Worm (Caenorhabditis elegans): Measurements from ENCODE around the gene K12H4.6.
A peak's percentile ranks its signal among the peaks of the same experiment; 100 is the strongest.

K12H4.6 gene

DNA sequence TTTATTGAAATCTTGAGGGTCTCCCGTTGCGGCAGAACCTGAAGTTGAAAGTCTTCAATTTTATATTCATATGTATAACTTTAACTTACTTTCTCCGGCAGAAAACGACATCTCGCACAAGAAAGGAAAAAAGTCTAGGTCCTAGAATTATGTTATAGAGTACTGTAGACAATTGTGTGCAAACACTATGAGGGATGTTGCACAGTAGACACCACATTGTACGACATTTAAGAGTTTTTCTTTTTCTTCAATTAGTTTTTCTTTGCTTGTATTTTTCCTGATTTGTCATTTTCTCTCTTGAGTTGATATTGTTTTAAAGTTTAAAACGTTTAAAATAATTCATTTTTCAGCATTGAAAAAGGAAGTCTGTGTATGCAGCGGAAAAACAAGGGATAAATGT, 42.7 kb upstream of the K12H4.6 start, which contains the start of the genes K06H7.7 and grp-1 (continued):
- TF ChIP-seq sem-4 (tag; optimal IDR thresholded peaks at IDR 0.05) (no peak), nhr-25 (tag; optimal IDR thresholded peaks at IDR 0.05) (peak; percentile 46), lsy-2 (tag; optimal IDR thresholded peaks at IDR 0.05) (peak; percentile 96 to 99), mab-5 (tag; optimal IDR thresholded peaks at IDR 0.05) (no peak), elt-3 (tag; optimal IDR thresholded peaks at IDR 0.05) (no peak), sma-3 (GFP tag; optimal IDR thresholded peaks at IDR 0.05) (peak; percentile 37), nhr-10 (tag; optimal IDR thresholded peaks at IDR 0.05) (no peak), lin-39 (tag; optimal IDR thresholded peaks at IDR 0.05) (no peak), F13H6.1 (tag; optimal IDR thresholded peaks at IDR 0.05) (no peak)

DNA sequence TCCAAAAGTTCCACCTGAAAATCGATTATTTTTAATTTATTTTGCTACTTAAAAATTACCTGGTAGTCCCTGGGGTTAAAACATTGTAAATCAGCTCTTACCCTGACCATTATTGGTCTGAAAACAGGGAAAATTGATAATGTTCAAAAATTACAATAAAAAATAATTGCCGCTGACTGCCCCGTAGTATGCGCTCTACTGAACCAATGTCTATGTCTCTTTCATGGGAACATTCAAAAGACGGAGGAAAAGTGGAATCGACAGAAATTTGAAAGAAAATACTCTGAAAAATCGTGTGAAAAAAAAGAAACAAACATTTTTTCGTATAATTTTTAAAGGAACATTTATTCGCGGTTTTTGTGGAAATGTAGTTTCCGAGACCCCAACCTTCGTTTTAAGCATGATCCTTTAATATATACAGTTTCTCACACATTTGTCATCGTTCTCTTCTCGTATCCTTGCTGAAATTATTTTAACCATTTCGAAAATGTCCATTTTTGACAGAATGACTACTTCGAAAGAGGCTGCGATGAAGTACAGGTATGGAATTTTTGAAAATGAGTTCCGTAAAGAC, 37.6 kb upstream of the K12H4.6 start, which contains the start of the genes dcr-1 and apc-2:
dcr-1 (minus strand) TSS at position 117 of the 574 bp plus-strand sequence.
apc-2 (plus strand) TSS at position 465 of the 574 bp plus-strand sequence.
- TF ChIP-seq nhr-25 (tag; optimal IDR thresholded peaks at IDR 0.05) = no peak
- TF ChIP-seq ztf-4 (tag; optimal IDR thresholded peaks at IDR 0.05) = no peak
- no peak for TF ChIP-seq lin-13 (GFP tag; optimal IDR thresholded peaks at IDR 0.05)

DNA sequence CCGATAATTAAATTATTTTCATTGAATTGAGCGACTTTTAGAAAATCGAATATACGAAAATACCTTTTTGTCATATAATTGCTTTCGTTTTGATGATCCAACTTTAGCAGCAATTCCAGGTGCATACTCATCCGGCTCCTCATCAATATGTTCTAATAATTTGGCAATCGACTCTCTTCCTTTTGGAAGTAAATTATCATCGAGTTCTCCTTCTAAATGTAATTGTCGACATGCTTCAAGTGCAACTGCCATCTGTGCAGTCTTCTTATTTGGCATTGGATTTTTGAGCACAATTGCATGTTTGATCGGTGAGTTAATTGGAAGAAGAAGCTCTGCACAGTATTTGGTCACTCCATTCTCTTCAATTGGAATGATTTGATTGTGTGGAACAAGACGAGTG, 34.5 kb upstream of the K12H4.6 start:
- TF ChIP-seq lin-39 (tag; optimal IDR thresholded peaks at IDR 0.05) (no peak), sma-9 (GFP tag; optimal IDR thresholded peaks at IDR 0.05) (no peak), sma-9 (tag; optimal IDR thresholded peaks at IDR 0.05) (no peak), nhr-6 (tag; optimal IDR thresholded peaks at IDR 0.05) (no peak), nhr-237 (tag; optimal IDR thresholded peaks at IDR 0.05) (no peak), lin-11 (tag; optimal IDR thresholded peaks at IDR 0.05) (no peak), ztf-11 (tag; optimal IDR thresholded peaks at IDR 0.05) (no peak), egl-27 (tag; optimal IDR thresholded peaks at IDR 0.05) (no peak), ceh-16 (tag; optimal IDR thresholded peaks at IDR 0.05) (no peak), ztf-4 (tag; optimal IDR thresholded peaks at IDR 0.05) (no peak), nhr-10 (tag; optimal IDR thresholded peaks at IDR 0.05) (no peak), ztf-1 (GFP tag; conservative IDR thresholded peaks at IDR 0.05) (no peak), nhr-12 (tag; optimal IDR thresholded peaks at IDR 0.05) (no peak), sma-3 (GFP tag; optimal IDR thresholded peaks at IDR 0.05) (no peak), peb-1 (tag; optimal IDR thresholded peaks at IDR 0.05) (no peak), ZK546.5 (tag; optimal IDR thresholded peaks at IDR 0.05) (no peak), unc-39 (tag; optimal IDR thresholded peaks at IDR 0.05) (no peak), blmp-1 (tag; optimal IDR thresholded peaks at IDR 0.05; ENCODE audit: insufficient read depth) (no peak), aly-2 (tag; optimal IDR thresholded peaks at IDR 0.05) (no peak), alr-1 (tag; optimal IDR thresholded peaks at IDR 0.05) (no peak), sem-4 (tag; optimal IDR thresholded peaks at IDR 0.05) (no peak)

DNA sequence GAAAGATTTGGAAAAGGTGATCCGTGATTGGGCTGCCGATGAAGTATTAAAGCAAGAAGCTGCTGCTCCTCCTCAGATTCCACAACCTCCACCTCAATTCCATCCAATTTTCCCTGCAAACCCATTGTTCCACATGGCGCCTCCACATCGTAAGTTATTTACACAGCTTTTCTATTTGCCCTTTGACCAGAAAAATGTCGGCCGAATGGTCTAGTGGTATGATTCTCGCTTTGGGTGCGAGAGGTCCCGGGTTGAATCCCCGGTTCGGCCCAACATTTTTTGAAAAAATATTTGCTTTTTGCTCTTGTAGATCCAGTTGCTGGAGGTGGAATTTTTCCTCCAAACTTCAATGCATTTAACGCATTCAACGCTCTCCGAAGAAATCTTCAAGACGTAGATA, 26.5 kb upstream of the K12H4.6 start:
- TF ChIP-seq nhr-77 (tag; optimal IDR thresholded peaks at IDR 0.05) (no peak), nhr-129 (tag; optimal IDR thresholded peaks at IDR 0.05) (peak; percentile 6), snpc-4 (tag; optimal IDR thresholded peaks at IDR 0.05) (peak; percentile 38), blmp-1 (tag; optimal IDR thresholded peaks at IDR 0.05; ENCODE audit: insufficient read depth) (no peak)

DNA sequence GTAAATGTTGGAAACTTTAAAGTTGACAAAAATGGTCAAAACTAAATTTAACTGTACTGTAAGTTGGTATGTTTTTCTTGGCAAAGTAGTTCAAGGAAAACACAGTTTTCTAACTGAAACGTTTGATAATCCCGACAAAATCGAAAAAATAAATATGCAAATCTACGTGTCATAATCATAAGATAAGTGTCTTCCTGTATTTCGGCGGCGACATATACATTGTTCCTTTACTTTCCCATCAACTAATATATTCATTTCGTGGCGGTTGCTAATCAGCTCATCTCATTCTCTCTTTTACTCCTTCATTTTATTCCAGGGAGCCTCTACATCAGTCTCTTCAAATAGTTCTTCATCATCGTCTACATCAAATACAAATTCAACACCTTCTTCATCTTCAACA, 25.1 kb upstream of the K12H4.6 start:
- no peak for TF ChIP-seq ztf-11 (tag; optimal IDR thresholded peaks at IDR 0.05)
- TF ChIP-seq lin-39 (tag; optimal IDR thresholded peaks at IDR 0.05) = no peak
- TF ChIP-seq fos-1 (tag; optimal IDR thresholded peaks at IDR 0.05) = no peak
- no peak for TF ChIP-seq alr-1 (tag; optimal IDR thresholded peaks at IDR 0.05)
- no peak for TF ChIP-seq aly-2 (tag; optimal IDR thresholded peaks at IDR 0.05)
- TF ChIP-seq mbf-1 (tag; optimal IDR thresholded peaks at IDR 0.05) = no peak
- TF ChIP-seq elt-3 (tag; optimal IDR thresholded peaks at IDR 0.05) = no peak
- TF ChIP-seq gmeb-1 (tag; optimal IDR thresholded peaks at IDR 0.05) = no peak
- no peak for TF ChIP-seq skn-1 (tag; optimal IDR thresholded peaks at IDR 0.05)
- no peak for TF ChIP-seq nhr-11 (tag; optimal IDR thresholded peaks at IDR 0.05)
- no peak for TF ChIP-seq C34F6.9 (tag; optimal IDR thresholded peaks at IDR 0.05)
- TF ChIP-seq ztf-1 (GFP tag; conservative IDR thresholded peaks at IDR 0.05) = no peak
- no peak for TF ChIP-seq nhr-23 (tag; optimal IDR thresholded peaks at IDR 0.05)
